Worm (Caenorhabditis elegans): ENCODE results near the gene F35C5.12.

F35C5.12 gene

DNA sequence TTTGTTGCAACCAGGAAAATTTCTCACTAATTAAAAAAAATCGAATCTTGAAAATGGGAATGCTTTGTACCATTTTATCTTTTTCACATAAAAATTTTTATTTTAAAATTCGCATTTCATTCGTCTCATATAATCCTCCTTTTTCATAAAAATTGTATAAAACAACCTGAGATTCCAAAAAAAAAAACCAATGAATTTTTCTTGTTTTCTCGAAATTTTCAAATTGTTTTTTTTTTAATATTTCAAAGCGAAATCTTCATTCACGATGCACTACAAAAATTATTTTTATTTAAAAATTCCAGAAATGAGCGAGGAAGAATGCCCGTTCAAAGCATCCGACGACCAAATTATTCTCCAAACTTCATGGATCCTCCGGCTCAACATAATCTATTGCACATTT, 29.4 kb downstream of the F35C5.12 start, which contains the start of gene sra-14:
Gene sra-14, plus strand, starts transcription at position 301 of the 400 bp plus-strand sequence.
- TF ChIP-seq unc-62 (GFP tag; optimal IDR thresholded peaks at IDR 0.05) (no peak), ceh-83 (GFP tag; optimal IDR thresholded peaks at IDR 0.05) (no peak)

DNA sequence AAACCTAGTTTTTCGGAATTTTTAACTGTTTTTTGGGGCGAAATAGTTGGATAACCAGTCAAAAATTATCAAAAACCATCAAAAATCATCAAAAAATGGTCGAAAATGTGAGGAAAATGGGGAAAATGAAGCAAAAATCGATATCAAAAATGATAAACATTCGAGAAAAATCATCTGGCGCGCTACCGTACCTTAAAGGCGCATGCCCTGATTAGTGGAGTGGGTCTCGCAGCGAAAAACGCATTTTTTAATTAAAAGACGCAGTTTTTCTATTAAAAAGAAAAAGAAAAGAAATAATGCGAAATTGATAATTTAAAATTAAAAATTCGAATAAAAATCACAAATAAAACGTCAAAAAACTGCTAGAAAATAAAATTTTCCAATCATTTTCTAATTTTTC, 34.0 kb downstream of the F35C5.12 start, which contains the start of gene F35C5.1:
Gene F35C5.1, plus strand, starts transcription at position 399 of the 400 bp plus-strand sequence.
- TF ChIP-seq nhr-28 (tag; optimal IDR thresholded peaks at IDR 0.05) (no peak), snpc-4 (tag; optimal IDR thresholded peaks at IDR 0.05) (no peak), unc-39 (tag; optimal IDR thresholded peaks at IDR 0.05) (no peak), cnd-1 (tag; optimal IDR thresholded peaks at IDR 0.05) (no peak), ces-1 (GFP tag; optimal IDR thresholded peaks at IDR 0.05) (no peak)

- TF ChIP-seq flh-1 (GFP tag; optimal IDR thresholded peaks at IDR 0.05) (no peak), mls-2 (tag; optimal IDR thresholded peaks at IDR 0.05) (no peak), sptf-1 (tag; optimal IDR thresholded peaks at IDR 0.05) (no peak), nhr-237 (tag; optimal IDR thresholded peaks at IDR 0.05) (no peak), ceh-39 (tag; optimal IDR thresholded peaks at IDR 0.05) (no peak), mab-5 (tag; optimal IDR thresholded peaks at IDR 0.05) (no peak)
Measured at ce11 chrII:12879758-12880157, 34.6 kb downstream of the F35C5.12 start.

ce11 chrII:12878697-12879096, 35.7 kb downstream of the F35C5.12 start:
- TF ChIP-seq ceh-43 (GFP tag; optimal IDR thresholded peaks at IDR 0.05) (no peak), pha-4 (tag; optimal IDR thresholded peaks at IDR 0.05) (no peak), mep-1 (tag; optimal IDR thresholded peaks at IDR 0.05) (no peak), cnd-1 (tag; optimal IDR thresholded peaks at IDR 0.05) (no peak), lin-32 (GFP tag; optimal IDR thresholded peaks at IDR 0.05) (no peak)

DNA sequence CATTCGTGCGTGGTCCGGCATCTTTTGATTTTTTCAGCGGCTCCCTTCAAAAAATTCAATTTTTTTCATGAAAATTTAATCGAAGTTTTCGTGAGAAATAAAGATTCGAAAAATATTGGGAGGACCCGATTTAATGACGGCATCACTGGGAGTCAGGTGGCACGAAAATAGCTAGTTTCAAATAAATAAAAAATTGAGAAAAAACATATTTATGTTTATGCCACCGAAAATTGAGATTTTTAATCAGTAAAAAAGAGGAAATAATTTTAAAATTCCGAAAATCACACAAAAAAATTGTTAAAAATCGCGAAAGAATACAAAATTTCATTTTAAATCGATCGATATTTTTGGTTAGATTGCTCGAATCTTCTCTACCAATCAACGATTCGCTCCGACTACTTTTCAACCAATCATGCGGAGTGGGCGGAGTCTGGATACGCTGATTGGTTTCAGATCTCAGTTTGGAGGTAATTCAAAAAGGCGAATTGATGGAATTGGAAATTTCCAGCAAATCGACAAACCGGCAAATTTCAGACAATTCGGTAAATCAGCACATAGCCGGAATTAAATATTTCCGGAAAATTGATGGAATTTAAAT, 36.2 kb downstream of the F35C5.12 start, which contains the start of gene gsy-1:
Gene gsy-1, minus strand, starts transcription at position 51 of the 598 bp plus-strand sequence.
- no peak for TF ChIP-seq nhr-12 (tag; optimal IDR thresholded peaks at IDR 0.05)
- TF ChIP-seq unc-120 (tag; optimal IDR thresholded peaks at IDR 0.05; ENCODE audit: poor library complexity, severe bottlenecking): no peak
- TF ChIP-seq ceh-43 (GFP tag; optimal IDR thresholded peaks at IDR 0.05): no peak
- no peak for TF ChIP-seq drap-1 (GFP tag; optimal IDR thresholded peaks at IDR 0.05)
- no peak for TF ChIP-seq sptf-1 (tag; optimal IDR thresholded peaks at IDR 0.05)
- no peak for TF ChIP-seq unc-39 (tag; optimal IDR thresholded peaks at IDR 0.05)
- no peak for TF ChIP-seq nhr-2 (tag; optimal IDR thresholded peaks at IDR 0.05)
- TF ChIP-seq hlh-1 (tag; optimal IDR thresholded peaks at IDR 0.05): no peak
- TF ChIP-seq pha-4 (tag; optimal IDR thresholded peaks at IDR 0.05): no peak
- TF ChIP-seq nhr-76 (tag; optimal IDR thresholded peaks at IDR 0.05): no peak
- no peak for TF ChIP-seq elt-3 (tag; optimal IDR thresholded peaks at IDR 0.05)
- TF ChIP-seq lin-32 (GFP tag; optimal IDR thresholded peaks at IDR 0.05): no peak
- no peak for TF ChIP-seq nhr-237 (tag; optimal IDR thresholded peaks at IDR 0.05)
- no peak for TF ChIP-seq zip-8 (tag; optimal IDR thresholded peaks at IDR 0.05)
- TF ChIP-seq ceh-39 (tag; optimal IDR thresholded peaks at IDR 0.05): no peak
- no peak for TF ChIP-seq M03D4.4 (tag; optimal IDR thresholded peaks at IDR 0.05)

DNA sequence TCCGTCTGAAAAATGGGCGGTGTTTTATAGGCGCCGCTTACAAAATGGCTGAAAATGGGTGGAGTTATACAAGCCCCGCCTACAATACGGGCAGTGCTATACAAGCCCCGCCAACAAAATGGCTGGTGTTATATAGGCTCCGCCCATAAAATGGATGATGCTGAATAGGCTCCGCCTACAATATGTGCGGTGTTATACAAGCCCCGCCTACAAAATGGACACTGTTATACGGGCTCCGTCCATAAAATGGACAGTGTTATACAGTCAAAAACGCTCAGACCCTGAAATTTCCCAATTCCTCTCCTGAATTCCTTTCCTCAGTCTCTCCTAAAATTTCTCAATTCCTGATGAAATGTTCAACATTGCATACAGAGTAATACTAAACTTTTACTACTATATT, 48.3 kb downstream of the F35C5.12 start:
- TF ChIP-seq elt-3 (tag; optimal IDR thresholded peaks at IDR 0.05): no peak
- TF ChIP-seq elt-1 (tag; optimal IDR thresholded peaks at IDR 0.05; ENCODE audit: borderline replicate concordance, insufficient read depth): no peak

ce11 chrII:12865604-12866003, 48.8 kb downstream of the F35C5.12 start, which contains the start of gene snf-5:
TSS of gene snf-5 (minus strand) at chrII:12865785.
- no peak for TF ChIP-seq snpc-4 (tag; optimal IDR thresholded peaks at IDR 0.05)
- TF ChIP-seq ceh-83 (GFP tag; optimal IDR thresholded peaks at IDR 0.05): no peak
- no peak for TF ChIP-seq ces-1 (GFP tag; optimal IDR thresholded peaks at IDR 0.05)
- TF ChIP-seq ham-2 (GFP tag; optimal IDR thresholded peaks at IDR 0.05): no peak
- TF ChIP-seq M03D4.4 (tag; optimal IDR thresholded peaks at IDR 0.05): no peak
- no peak for TF ChIP-seq mls-2 (tag; optimal IDR thresholded peaks at IDR 0.05)
- TF ChIP-seq nhr-76 (tag; optimal IDR thresholded peaks at IDR 0.05): no peak
- TF ChIP-seq unc-120 (tag; optimal IDR thresholded peaks at IDR 0.05; ENCODE audit: poor library complexity, severe bottlenecking): no peak
- TF ChIP-seq mep-1 (tag; optimal IDR thresholded peaks at IDR 0.05): no peak
- TF ChIP-seq lsy-2 (tag; optimal IDR thresholded peaks at IDR 0.05): no peak
- no peak for TF ChIP-seq cnd-1 (tag; optimal IDR thresholded peaks at IDR 0.05)
